Worm (Caenorhabditis elegans) whole organism, mixed stage, embryonic: ENCODE results near the gene C07A9.10.

ENCODE experiments used
- M03D4.4 ChIP-seq: sonication (generic microtip); optimal IDR thresholded peaks from 2 replicates; lab custom pipeline; 2017; ENCODE audit warnings: mild to moderate bottlenecking, missing genetic modification characterization, missing compliant biosample characterization
- nhr-2 ChIP-seq: fragments of 150-350 bp; optimal IDR thresholded peaks from 2 replicates; lab custom pipeline; 2014; ENCODE audit warnings: missing biosample characterization, missing genetic modification characterization
- pha-4 ChIP-seq: fragments of 150-350 bp; optimal IDR thresholded peaks from 2 replicates; lab custom pipeline; 2018; ENCODE audit warnings: missing biosample characterization, missing genetic modification reagents, missing genetic modification characterization

- TF ChIP-seq M03D4.4 (no peak), nhr-2 (no peak), pha-4 (no peak)
Observed at ce11 chrIII:9666668-9667067, 19.2 kb downstream of the C07A9.10 start.
